Worm (Caenorhabditis elegans): Measurements from ENCODE around the gene flad-1.

The flad-1 gene

ce11 chrII:9938877-9939276 lies 5.1 kb upstream of the flad-1 start, which contains the start of the genes C05C10.7 and C05C10.5 (continued):
- TF ChIP-seq ceh-91 (GFP tag; IDR thresholded peaks at IDR 0.05) (peak; percentile 93), nhr-80 (tag; optimal IDR thresholded peaks at IDR 0.05) (no peak), F22D6.2 (tag; optimal IDR thresholded peaks at IDR 0.05) (no peak), nfya-2 (GFP tag; IDR thresholded peaks at IDR 0.05) (no peak), mcd-1 (GFP tag; IDR thresholded peaks at IDR 0.05) (peak; percentile 13; the same call in 1 of the 2 replicates), lin-40 (tag; optimal IDR thresholded peaks at IDR 0.05) (no peak), T26A5.8 (tag; optimal IDR thresholded peaks at IDR 0.05) (no peak), hlh-26 (GFP tag; conservative IDR thresholded peaks at IDR 0.05) (no peak), F55B11.4 (tag; optimal IDR thresholded peaks at IDR 0.05; ENCODE audit: borderline replicate concordance, insufficient read depth) (no peak), ceh-27 (GFP tag; optimal IDR thresholded peaks at IDR 0.05) (no peak), nhr-179 (tag; optimal IDR thresholded peaks at IDR 0.05) (no peak), rec-8 (tag; optimal IDR thresholded peaks at IDR 0.05) (no peak), B0019.2 (GFP tag; conservative IDR thresholded peaks at IDR 0.05) (peak; percentile 86), unc-62 (GFP tag; optimal IDR thresholded peaks at IDR 0.05) (no peak), ztf-25 (GFP tag; IDR thresholded peaks at IDR 0.05) (no peak), hmg-20 (GFP tag; IDR thresholded peaks at IDR 0.05) (no peak), rpc-1 (optimal IDR thresholded peaks at IDR 0.05) (no peak), rpc-1 (tag; optimal IDR thresholded peaks at IDR 0.05) (no peak), F57A8.1 (GFP tag; optimal IDR thresholded peaks at IDR 0.05) (no peak), let-526 (GFP tag; IDR thresholded peaks at IDR 0.05) (no peak), pbrm-1 (GFP tag; IDR thresholded peaks at IDR 0.05) (no peak), F39B2.1 (GFP tag; IDR thresholded peaks at IDR 0.05) (no peak), snpc-4 (GFP tag; optimal IDR thresholded peaks at IDR 0.05) (peak; percentile 21), snpc-4 (tag; optimal IDR thresholded peaks at IDR 0.05) (no peak), let-607 (tag; optimal IDR thresholded peaks at IDR 0.05) (no peak), hsf-1 (GFP tag; IDR thresholded peaks at IDR 0.05) (peak; percentile 80), ztf-26 (tag; optimal IDR thresholded peaks at IDR 0.05) (no peak), xnd-1 (tag; optimal IDR thresholded peaks at IDR 0.05) (peak; percentile 86), Y56A3A.18 (GFP tag; IDR thresholded peaks at IDR 0.05) (no peak), T07F8.4 (tag; optimal IDR thresholded peaks at IDR 0.05) (no peak), ztf-6 (GFP tag; IDR thresholded peaks at IDR 0.05) (no peak), lsl-1 (GFP tag; optimal IDR thresholded peaks at IDR 0.05) (peak; percentile 78), attf-5 (GFP tag; optimal IDR thresholded peaks at IDR 0.05) (no peak), ZK185.1 (tag; optimal IDR thresholded peaks at IDR 0.05; ENCODE audit: poor library complexity, severe bottlenecking) (no peak), F52B5.7 (tag; optimal IDR thresholded peaks at IDR 0.05) (no peak), somi-1 (GFP tag; optimal IDR thresholded peaks at IDR 0.05) (no peak), ceh-40 (GFP tag; IDR thresholded peaks at IDR 0.05) (no peak), B0035.1 (tag; optimal IDR thresholded peaks at IDR 0.05) (no peak), F23B12.7 (tag; optimal IDR thresholded peaks at IDR 0.05; ENCODE audit: insufficient read depth) (no peak), athp-1 (tag; optimal IDR thresholded peaks at IDR 0.05) (peak; percentile 69), D2030.7 (GFP tag; IDR thresholded peaks at IDR 0.05) (peak; percentile 90), tlf-1 (GFP tag; optimal IDR thresholded peaks at IDR 0.05) (peak; percentile 62), F57C9.4 (tag; optimal IDR thresholded peaks at IDR 0.05) (no peak), mxl-1 (tag; optimal IDR thresholded peaks at IDR 0.05) (no peak), cebp-1 (GFP tag; IDR thresholded peaks at IDR 0.05) (no peak), cebp-1 (tag; optimal IDR thresholded peaks at IDR 0.05) (no peak), ceh-100 (GFP tag; IDR thresholded peaks at IDR 0.05) (no peak), Y79H2A.3 (GFP tag; conservative IDR thresholded peaks at IDR 0.05) (no peak), egl-44 (GFP tag; IDR thresholded peaks at IDR 0.05) (no peak), ztf-28 (GFP tag; IDR thresholded peaks at IDR 0.05) (no peak)
